Worm (Caenorhabditis elegans): ENCODE data around the gene B0563.6.

The B0563.6 gene

DNA sequence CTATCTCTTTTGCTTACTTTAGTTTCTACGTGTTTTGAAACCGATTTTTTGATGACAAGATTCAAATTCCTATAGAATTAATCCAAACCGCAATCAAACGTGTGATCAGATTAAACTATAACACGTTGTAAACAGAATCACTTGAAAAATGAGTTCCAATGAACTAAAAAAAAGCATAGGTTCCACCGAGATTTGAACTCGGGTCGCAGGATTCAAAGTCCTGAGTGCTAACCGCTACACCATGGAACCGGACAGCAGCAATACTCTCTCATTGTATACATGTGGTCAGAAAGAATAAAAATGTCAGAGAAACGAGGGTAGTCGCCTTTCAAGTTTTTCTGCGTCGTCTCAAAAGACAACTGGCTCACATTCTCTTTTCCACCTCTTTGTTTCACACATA lies 46.1 kb upstream of the B0563.6 start (continued):
- TF ChIP-seq ZK185.1 (tag; optimal IDR thresholded peaks at IDR 0.05; ENCODE audit: poor library complexity, severe bottlenecking) (peak; percentile 35), him-1 (tag; optimal IDR thresholded peaks at IDR 0.05) (peak; percentile 5), T07F8.4 (tag; optimal IDR thresholded peaks at IDR 0.05) (peak; percentile 71), snpc-1.3 (tag; optimal IDR thresholded peaks at IDR 0.05; ENCODE audit: insufficient read depth) (peak; percentile 72), mcd-1 (GFP tag; IDR thresholded peaks at IDR 0.05) (peak; percentile 61), hmg-1.2 (GFP tag; IDR thresholded peaks at IDR 0.05) (peak; percentile 75), F49E8.2 (tag; optimal IDR thresholded peaks at IDR 0.05; ENCODE audit: insufficient read depth) (no peak), mel-28 (tag; optimal IDR thresholded peaks at IDR 0.05; ENCODE audit: borderline replicate concordance) (no peak), sptf-2 (GFP tag; optimal IDR thresholded peaks at IDR 0.05) (peak; percentile 83), Y56A3A.18 (GFP tag; IDR thresholded peaks at IDR 0.05) (peak; percentile 59; the same call in 1 of the 2 replicates), lsl-1 (GFP tag; optimal IDR thresholded peaks at IDR 0.05) (no peak), K12H6.12 (tag; optimal IDR thresholded peaks at IDR 0.05) (peak; percentile 14), Y53G8AR.9 (GFP tag; conservative IDR thresholded peaks at IDR 0.05) (no peak; the same call in 1 of the 2 replicates), Y79H2A.3 (GFP tag; conservative IDR thresholded peaks at IDR 0.05) (no peak), B0261.1 (tag; optimal IDR thresholded peaks at IDR 0.05) (peak; percentile 84), F52B5.7 (tag; optimal IDR thresholded peaks at IDR 0.05) (peak; percentile 48), madf-3 (GFP tag; IDR thresholded peaks at IDR 0.05) (peak; percentile 64; the same call in 1 of the 2 replicates)

DNA sequence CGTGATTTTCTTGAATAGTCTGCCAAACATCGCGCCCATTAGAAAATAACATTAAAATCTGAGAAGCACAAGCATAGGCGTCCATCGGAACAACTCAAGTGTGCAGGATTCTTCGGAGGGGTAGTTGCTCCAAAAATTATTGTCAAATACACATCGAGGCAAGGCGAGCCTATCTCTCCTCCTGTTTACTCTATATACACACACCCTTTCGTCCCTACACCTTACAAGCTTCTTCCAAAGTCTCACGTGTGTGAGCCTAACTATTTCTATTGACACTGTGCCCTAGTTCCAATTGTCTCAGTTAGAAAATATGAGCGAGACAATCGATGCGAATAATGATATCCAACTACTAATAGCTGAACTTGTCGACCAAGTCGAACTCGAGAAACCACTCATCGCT lies 45.6 kb upstream of the B0563.6 start:
- TF ChIP-seq lsl-1 (GFP tag; optimal IDR thresholded peaks at IDR 0.05): no peak
- no peak for TF ChIP-seq egl-18 (GFP tag; IDR thresholded peaks at IDR 0.05)
- TF ChIP-seq ama-1 (optimal IDR thresholded peaks at IDR 0.05): no peak
- TF ChIP-seq ama-1 (GFP tag; optimal IDR thresholded peaks at IDR 0.05): no peak
- no peak for TF ChIP-seq Y53G8AR.9 (GFP tag; conservative IDR thresholded peaks at IDR 0.05)
- TF ChIP-seq ztf-3 (GFP tag; optimal IDR thresholded peaks at IDR 0.05): no peak
- TF ChIP-seq D2030.7 (GFP tag; IDR thresholded peaks at IDR 0.05): no peak
- no peak for TF ChIP-seq xnd-1 (tag; optimal IDR thresholded peaks at IDR 0.05)
- TF ChIP-seq sea-2 (GFP tag; IDR thresholded peaks at IDR 0.05): no peak
- TF ChIP-seq ets-4 (GFP tag; optimal IDR thresholded peaks at IDR 0.05): no peak
- no peak for TF ChIP-seq ceh-100 (GFP tag; IDR thresholded peaks at IDR 0.05)
- no peak for TF ChIP-seq nhr-27 (tag; optimal IDR thresholded peaks at IDR 0.05)
- TF ChIP-seq rcor-1 (GFP tag; IDR thresholded peaks at IDR 0.05): no peak
- TF ChIP-seq ekl-4 (GFP tag; IDR thresholded peaks at IDR 0.05): no peak
- no peak for TF ChIP-seq F55B11.4 (tag; optimal IDR thresholded peaks at IDR 0.05; ENCODE audit: borderline replicate concordance, insufficient read depth)
- no peak for TF ChIP-seq hrde-1 (tag; optimal IDR thresholded peaks at IDR 0.05; ENCODE audit: borderline replicate concordance)
- TF ChIP-seq F37B4.10 (GFP tag; IDR thresholded peaks at IDR 0.05): no peak
- TF ChIP-seq lin-54 (GFP tag; optimal IDR thresholded peaks at IDR 0.05): no peak

DNA sequence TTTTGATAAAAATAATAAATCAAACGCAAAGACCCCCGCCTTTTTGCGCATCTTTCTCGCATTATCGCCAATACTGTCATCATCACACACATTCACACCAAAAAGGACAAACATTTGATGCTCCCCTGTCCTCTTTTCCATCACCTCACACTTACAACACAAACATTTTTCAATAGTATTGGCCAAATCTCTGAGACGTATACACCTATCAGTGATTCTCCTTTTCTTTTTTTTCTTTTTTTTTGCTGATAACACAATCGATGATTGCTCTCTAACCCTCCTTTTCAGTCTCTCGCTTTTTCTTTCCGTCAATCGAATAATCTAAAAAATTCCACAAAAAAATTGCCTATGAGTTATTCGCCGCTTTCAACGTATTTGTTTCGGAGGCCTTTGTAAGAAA lies 40.6 kb upstream of the B0563.6 start:
- TF ChIP-seq nhr-80 (tag; optimal IDR thresholded peaks at IDR 0.05) (peak; percentile 89), dox-1 (GFP tag; IDR thresholded peaks at IDR 0.05) (peak; percentile 48), hrde-1 (tag; optimal IDR thresholded peaks at IDR 0.05; ENCODE audit: borderline replicate concordance) (no peak)

DNA sequence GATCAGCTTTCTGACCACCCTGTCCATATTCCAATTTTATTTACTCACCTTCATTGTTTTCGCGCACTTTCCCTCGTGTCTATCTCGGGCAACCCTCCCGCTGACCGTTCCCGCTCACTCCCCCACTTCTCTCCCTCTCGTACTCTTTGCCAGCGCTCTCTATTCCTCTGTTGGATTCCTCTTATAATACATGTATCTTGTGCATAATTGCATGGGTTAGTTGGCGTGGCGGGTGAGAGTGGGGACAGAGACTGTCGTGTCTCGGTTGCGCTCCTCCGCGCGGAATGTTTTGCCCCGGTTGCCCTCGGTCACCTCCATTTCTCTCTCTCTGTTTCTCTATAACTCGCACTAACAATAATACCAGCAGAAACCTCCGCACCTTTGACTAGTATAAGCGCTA lies 35.4 kb upstream of the B0563.6 start:
- TF ChIP-seq F39B2.1 (GFP tag; IDR thresholded peaks at IDR 0.05) (no peak), zfh-2 (GFP tag; conservative IDR thresholded peaks at IDR 0.05) (peak; percentile 85), aptf-2 (GFP tag; conservative IDR thresholded peaks at IDR 0.05) (0 out of 2 replicates have a peak, but pooled peaks have one; percentile 25), hsf-1 (GFP tag; IDR thresholded peaks at IDR 0.05) (no peak), dox-1 (GFP tag; IDR thresholded peaks at IDR 0.05) (peak; percentile 50), Y56A3A.18 (GFP tag; IDR thresholded peaks at IDR 0.05) (no peak), hmg-1.2 (GFP tag; IDR thresholded peaks at IDR 0.05) (peak; percentile 9; the same call in 1 of the 2 replicates), zim-3 (tag; optimal IDR thresholded peaks at IDR 0.05) (peak; percentile 34), attf-5 (GFP tag; optimal IDR thresholded peaks at IDR 0.05) (no peak), egl-44 (GFP tag; IDR thresholded peaks at IDR 0.05) (no peak), lin-26 (GFP tag; IDR thresholded peaks at IDR 0.05) (peak; percentile 49; the same call in 1 of the 2 replicates), F33H1.4 (GFP tag; IDR thresholded peaks at IDR 0.05) (no peak)
